Fruit fly (Drosophila melanogaster) whole organism, adult: Measurements from ENCODE around the gene pav.

Source experiments
- CG11617 ChIP-seq: fragments of 200-800 bp; sonication (Bioruptor generic); optimal IDR thresholded peaks from 2 replicates; lab custom pipeline; 2017; ENCODE audit warnings: mild to moderate bottlenecking, missing biosample characterization, missing genetic modification reagents, missing genetic modification characterization
- CG12768 ChIP-seq: fragments of 200-800 bp; sonication (Bioruptor generic); optimal IDR thresholded peaks from 2 replicates; lab custom pipeline; 2017; ENCODE audit warnings: missing biosample characterization, missing genetic modification characterization, mild to moderate bottlenecking, moderate library complexity, missing genetic modification reagents
- CG14711 ChIP-seq: fragments of 200-800 bp; sonication (Bioruptor generic); optimal IDR thresholded peaks from 2 replicates; lab custom pipeline; 2018; ENCODE audit warnings: missing biosample characterization, mild to moderate bottlenecking, missing genetic modification characterization, moderate library complexity
- CG1620 ChIP-seq: fragments of 200-800 bp; sonication (Bioruptor generic); optimal IDR thresholded peaks from 2 replicates; lab custom pipeline; 2016; ENCODE audit warnings: missing biosample characterization, missing genetic modification characterization
- CG33017 ChIP-seq: fragments of 200-800 bp; sonication (Bioruptor generic); optimal IDR thresholded peaks from 2 replicates; lab custom pipeline; 2018; ENCODE audit warnings: missing biosample characterization, mild to moderate bottlenecking, missing genetic modification characterization, moderate library complexity
- CG5204 ChIP-seq: fragments of 200-800 bp; sonication (Bioruptor generic); optimal IDR thresholded peaks from 2 replicates; lab custom pipeline; 2016; ENCODE audit warnings: missing biosample characterization, missing genetic modification characterization
- CG7045 ChIP-seq: fragments of 200-800 bp; sonication (Bioruptor generic); optimal IDR thresholded peaks from 2 replicates; lab custom pipeline; 2017; ENCODE audit warnings: missing biosample characterization, mild to moderate bottlenecking, missing genetic modification characterization
- CG7101 ChIP-seq: fragments of 200-800 bp; sonication (Bioruptor generic); optimal IDR thresholded peaks from 2 replicates; lab custom pipeline; 2018; ENCODE audit warnings: missing biosample characterization, mild to moderate bottlenecking, missing genetic modification characterization, moderate library complexity
- Clk ChIP-seq: fragments of 200-800 bp; sonication (Bioruptor generic); optimal IDR thresholded peaks from 2 replicates; lab custom pipeline; 2017; ENCODE audit warnings: missing biosample characterization, missing genetic modification characterization
- Crg-1 ChIP-seq: fragments of 200-800 bp; sonication (Bioruptor generic); optimal IDR thresholded peaks from 2 replicates; lab custom pipeline; 2016; ENCODE audit warnings: missing biosample characterization, missing genetic modification characterization
- Hr96 ChIP-seq: fragments of 200-800 bp; sonication (Bioruptor generic); optimal IDR thresholded peaks from 2 replicates; lab custom pipeline; 2016; ENCODE audit warnings: missing biosample characterization, missing genetic modification characterization
- Mnt ChIP-seq: fragments of 200-800 bp; sonication (Bioruptor generic); optimal IDR thresholded peaks from 2 replicates; lab custom pipeline; 2016; ENCODE audit warnings: missing biosample characterization, mild to moderate bottlenecking, missing genetic modification characterization
- bab1 ChIP-seq: fragments of 200-800 bp; sonication (Bioruptor generic); optimal IDR thresholded peaks from 3 replicates; lab custom pipeline; 2019; ENCODE audit warnings: missing biosample characterization, mild to moderate bottlenecking, missing genetic modification characterization, moderate library complexity
- cic ChIP-seq: fragments of 200-800 bp; sonication (Bioruptor generic); optimal IDR thresholded peaks from 2 replicates; lab custom pipeline; 2017; ENCODE audit warnings: missing biosample characterization, mild to moderate bottlenecking, missing genetic modification characterization, moderate library complexity
- cnc ChIP-seq, 2 experiments: fragments of >200 bp; optimal IDR thresholded peaks; 2 replicates each; lab custom pipeline; 2017
- kay ChIP-seq: fragments of 200-800 bp; sonication (Bioruptor generic); peaks from one replicate; lab custom pipeline; 2016; ENCODE audit warnings: missing biosample characterization, missing genetic modification characterization, borderline replicate concordance
- ovo ChIP-seq: fragments of 200-800 bp; sonication (Bioruptor generic); optimal IDR thresholded peaks from 2 replicates; lab custom pipeline; 2016; ENCODE audit warnings: missing biosample characterization, missing genetic modification characterization
- pad ChIP-seq: fragments of 200-800 bp; sonication (Bioruptor generic); optimal IDR thresholded peaks from 3 replicates; lab custom pipeline; 2017; ENCODE audit warnings: missing biosample characterization, missing genetic modification characterization, mild to moderate bottlenecking, moderate library complexity, missing genetic modification reagents
- tj ChIP-seq: fragments of 200-800 bp; sonication (Bioruptor generic); optimal IDR thresholded peaks from 3 replicates; lab custom pipeline; 2017; ENCODE audit warnings: missing biosample characterization, mild to moderate bottlenecking, missing genetic modification characterization, moderate library complexity
- toe ChIP-seq: fragments of 200-800 bp; sonication (Bioruptor generic); optimal IDR thresholded peaks from 2 replicates; lab custom pipeline; 2016; ENCODE audit warnings: missing biosample characterization, missing genetic modification characterization

pav gene

DNA sequence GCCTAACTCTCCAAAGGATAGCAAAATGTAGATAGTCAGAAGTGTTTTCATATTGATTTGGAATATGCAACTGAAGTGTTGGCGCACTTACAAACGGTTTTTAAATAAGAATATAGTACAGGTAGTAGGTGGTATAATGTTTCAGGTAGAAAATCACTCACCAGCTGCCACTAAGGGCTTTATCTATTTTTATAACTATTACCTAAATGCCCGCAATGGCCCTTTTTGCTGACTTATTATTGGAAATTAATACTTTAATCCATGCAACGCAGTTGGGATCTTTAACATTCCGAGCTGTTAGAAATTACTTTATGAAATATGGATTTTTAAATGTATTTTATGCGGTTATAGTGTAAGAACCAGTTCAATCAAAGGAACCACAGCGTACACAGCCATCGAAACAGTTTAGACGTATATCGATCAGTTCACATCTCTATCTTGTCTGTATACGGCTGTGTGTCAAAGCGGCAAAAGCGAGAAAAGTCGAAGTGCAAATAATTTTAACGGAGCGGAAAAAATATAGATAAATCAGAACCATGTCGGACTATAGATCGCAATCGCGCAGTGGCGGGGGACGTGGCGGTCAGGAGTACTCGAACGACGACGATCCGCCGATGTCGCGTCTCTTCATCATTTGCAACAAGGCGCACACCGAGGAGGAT, 41.0 kb downstream of the pav start, which contains the start of the genes srw and CG1316:
srw (minus strand) TSS at position 51 of the 662 bp plus-strand sequence.
CG1316 (plus strand) TSS at position 424 of the 662 bp plus-strand sequence.
- TF ChIP-seq bab1 (GFP tag; lab: Kevin White, UChicago): peak; percentile 53
- peak; percentile 41 for TF ChIP-seq Mnt (GFP tag; lab: Kevin White, UChicago)
- no peak for TF ChIP-seq cic
- TF ChIP-seq CG7045: no peak
- no peak for TF ChIP-seq kay (GFP tag; lab: Kevin White, UChicago)
- no peak for TF ChIP-seq Clk (GFP tag; lab: Kevin White, UChicago)
- TF ChIP-seq Crg-1: no peak
- TF ChIP-seq pad (GFP tag; lab: Kevin White, UChicago): no peak
- TF ChIP-seq CG33017 (tag; lab: Kevin White, UChicago): no peak
- TF ChIP-seq tj (GFP tag; lab: Kevin White, UChicago): no peak
- TF ChIP-seq toe: no peak
- TF ChIP-seq CG7101 (tag; lab: Kevin White, UChicago): no peak
- TF ChIP-seq ovo: no peak
- TF ChIP-seq CG14711 (tag; lab: Kevin White, UChicago): no peak
- no peak for TF ChIP-seq CG1620
- no peak for TF ChIP-seq Hr96 (GFP tag; lab: Kevin White, UChicago)
- TF ChIP-seq cnc (optimal IDR thresholded peaks at IDR 0.05; lab: Kevin White, UChicago): no peak
- no peak for TF ChIP-seq CG11617
- TF ChIP-seq CG12768 (GFP tag; lab: Kevin White, UChicago): peak; percentile 32
- TF ChIP-seq CG5204 (GFP tag; lab: Kevin White, UChicago): no peak

DNA sequence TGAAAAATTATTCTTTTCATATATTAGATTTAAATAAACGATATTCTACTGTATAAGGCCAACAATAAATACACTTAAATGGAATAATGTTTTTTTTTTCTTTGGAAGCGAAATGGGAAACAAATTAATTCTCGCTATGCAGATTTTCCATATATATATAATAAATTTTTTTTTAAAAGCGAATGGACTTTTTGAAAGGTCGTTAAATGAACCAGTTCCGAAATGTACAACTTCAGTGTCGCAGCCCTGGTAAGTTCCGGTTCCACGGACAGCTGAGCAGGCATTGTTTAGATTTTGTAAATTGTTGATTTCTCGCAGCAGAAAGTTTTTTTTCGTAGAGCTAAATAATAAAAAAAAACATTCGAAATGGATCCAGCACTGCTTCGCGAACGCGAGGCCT, 44.2 kb downstream of the pav start, which contains the start of gene TfIIEbeta:
TfIIEbeta (plus strand) TSS at position 255 of the 400 bp plus-strand sequence.
- TF ChIP-seq pad (GFP tag; lab: Kevin White, UChicago) (no peak), tj (GFP tag; lab: Kevin White, UChicago) (peak; percentile 38), bab1 (GFP tag; lab: Kevin White, UChicago) (peak; percentile 14), CG14711 (tag; lab: Kevin White, UChicago) (peak; percentile 17)

DNA sequence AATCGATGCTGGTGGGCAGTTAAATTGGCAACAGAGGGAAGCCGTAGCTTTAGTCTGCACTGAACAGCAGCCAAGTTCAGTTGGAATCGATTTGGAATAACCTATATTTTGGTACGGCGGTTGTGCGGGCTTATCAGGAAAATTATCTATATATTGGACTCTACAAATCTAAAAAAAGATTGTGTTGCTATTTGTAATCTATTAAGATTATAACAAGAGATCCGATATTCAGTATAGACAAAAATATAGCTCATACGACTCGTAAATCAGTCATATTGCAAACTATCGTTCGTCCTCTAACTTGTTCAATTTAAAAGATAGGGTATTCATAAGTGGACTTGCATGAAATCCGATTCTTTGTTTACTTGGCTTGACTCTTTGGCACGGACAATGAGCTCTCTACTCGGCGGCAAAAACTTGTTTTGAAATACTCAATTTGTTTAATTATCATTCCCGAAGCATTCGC, 46.1 kb downstream of the pav start, which contains the start of gene Hexo1:
Hexo1 (plus strand) TSS at position 51 of the 466 bp plus-strand sequence.
- no peak for TF ChIP-seq Hr96 (GFP tag; lab: Kevin White, UChicago)
- peak; percentile 68 for TF ChIP-seq CG12768 (GFP tag; lab: Kevin White, UChicago)
- peak; percentile 76 for TF ChIP-seq cic
- no peak for TF ChIP-seq Clk (GFP tag; lab: Kevin White, UChicago)
- TF ChIP-seq CG7101 (tag; lab: Kevin White, UChicago): peak; percentile 41
- peak; percentile 6 for TF ChIP-seq Mnt (GFP tag; lab: Kevin White, UChicago)
- TF ChIP-seq CG11617: peak; percentile 55
- peak; percentile 54 for TF ChIP-seq CG14711 (tag; lab: Kevin White, UChicago)
- TF ChIP-seq CG33017 (tag; lab: Kevin White, UChicago): peak; percentile 73
- TF ChIP-seq kay (GFP tag; lab: Kevin White, UChicago): no peak

DNA sequence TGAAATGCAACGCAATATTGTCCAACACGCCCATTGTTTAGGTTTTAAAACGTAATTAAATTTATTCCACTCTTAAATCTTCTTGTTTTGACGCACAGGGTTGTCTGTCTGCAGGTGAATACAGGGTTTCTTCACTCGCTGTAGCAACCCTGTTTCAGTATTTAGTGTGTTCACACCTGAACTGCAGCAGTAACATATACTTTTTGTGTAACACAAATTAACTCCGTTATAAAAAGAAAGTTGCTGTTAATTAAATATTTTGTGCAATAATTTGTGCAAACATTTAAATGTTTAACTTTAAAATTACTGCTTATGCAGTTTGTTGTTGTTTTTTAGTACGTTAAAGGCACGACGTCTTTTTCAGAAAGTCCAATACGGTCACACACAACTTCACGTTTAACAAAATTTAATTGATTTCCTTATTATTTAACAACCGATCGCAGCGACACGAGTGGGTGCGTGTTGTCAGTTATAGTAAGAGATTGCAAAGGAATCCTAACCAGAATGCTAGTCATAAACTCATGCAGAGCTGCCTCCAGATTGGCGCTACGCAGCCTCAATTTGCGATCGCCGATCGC, 49.7 kb downstream of the pav start, which contains the start of the genes CG15012 and Fdx2:
CG15012 (minus strand) TSS at position 127 of the 578 bp plus-strand sequence.
Fdx2 (plus strand) TSS at position 363 of the 578 bp plus-strand sequence.
- TF ChIP-seq CG1620: peak; percentile 24
- TF ChIP-seq cnc (optimal IDR thresholded peaks at IDR 0.05; lab: Kevin White, UChicago): no peak
- no peak for TF ChIP-seq CG33017 (tag; lab: Kevin White, UChicago)
- peak; percentile 4 for TF ChIP-seq pad (GFP tag; lab: Kevin White, UChicago)
- TF ChIP-seq ovo: no peak
- no peak for TF ChIP-seq CG5204 (GFP tag; lab: Kevin White, UChicago)
- TF ChIP-seq toe: no peak
- peak; percentile 17 for TF ChIP-seq tj (GFP tag; lab: Kevin White, UChicago)
- TF ChIP-seq CG7101 (tag; lab: Kevin White, UChicago): peak; percentile 8
- TF ChIP-seq Crg-1: no peak
- no peak for TF ChIP-seq kay (GFP tag; lab: Kevin White, UChicago)
- peak; percentile 100 for TF ChIP-seq CG14711 (tag; lab: Kevin White, UChicago)
- no peak for TF ChIP-seq cic
- TF ChIP-seq Clk (GFP tag; lab: Kevin White, UChicago): no peak
- peak; percentile 12 for TF ChIP-seq bab1 (GFP tag; lab: Kevin White, UChicago)
- TF ChIP-seq CG7045: no peak
- TF ChIP-seq CG11617: no peak
- TF ChIP-seq CG12768 (GFP tag; lab: Kevin White, UChicago): no peak
- TF ChIP-seq Hr96 (GFP tag; lab: Kevin White, UChicago): no peak
- TF ChIP-seq Mnt (GFP tag; lab: Kevin White, UChicago): peak; percentile 73

DNA sequence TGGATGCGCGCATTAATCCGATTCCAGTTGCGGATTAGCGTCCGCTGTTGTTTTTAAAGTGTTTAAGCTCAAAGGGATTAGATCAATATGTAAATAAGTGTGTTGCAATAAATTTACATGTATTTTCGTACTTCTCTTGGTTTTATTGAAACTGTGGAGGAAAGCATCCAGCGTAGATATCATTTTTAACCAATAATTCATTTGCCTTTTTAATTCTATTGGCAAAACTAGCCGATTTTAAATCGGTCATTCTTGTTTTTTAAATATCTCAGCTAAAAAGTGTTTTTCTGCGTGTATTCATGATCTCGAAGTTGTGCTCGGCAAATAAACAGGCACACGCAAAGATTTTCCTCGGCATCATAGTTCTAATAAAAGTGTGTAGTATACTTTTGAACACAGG, 50.8 kb downstream of the pav start:
- TF ChIP-seq pad (GFP tag; lab: Kevin White, UChicago): no peak
- no peak for TF ChIP-seq bab1 (GFP tag; lab: Kevin White, UChicago)
- no peak for TF ChIP-seq CG7101 (tag; lab: Kevin White, UChicago)
- no peak for TF ChIP-seq CG7045
- TF ChIP-seq CG5204 (GFP tag; lab: Kevin White, UChicago): no peak
- no peak for TF ChIP-seq CG11617
- TF ChIP-seq Crg-1: no peak
- TF ChIP-seq tj (GFP tag; lab: Kevin White, UChicago): no peak
- no peak for TF ChIP-seq cic
- no peak for TF ChIP-seq Mnt (GFP tag; lab: Kevin White, UChicago)
- TF ChIP-seq kay (GFP tag; lab: Kevin White, UChicago): no peak
- no peak for TF ChIP-seq cnc (optimal IDR thresholded peaks at IDR 0.05; lab: Kevin White, UChicago)
- no peak for TF ChIP-seq ovo
- no peak for TF ChIP-seq Hr96 (GFP tag; lab: Kevin White, UChicago)
- no peak for TF ChIP-seq CG14711 (tag; lab: Kevin White, UChicago)
- TF ChIP-seq toe: no peak
- no peak for TF ChIP-seq Clk (GFP tag; lab: Kevin White, UChicago)
- TF ChIP-seq CG33017 (tag; lab: Kevin White, UChicago): no peak
